Worm (Caenorhabditis elegans) whole organism, L1 larva: Measurements from ENCODE around the gene C18A11.1.

Source experiments
- C16A3.4 ChIP-seq: fragments of 150-350 bp; optimal IDR thresholded peaks from 2 replicates; lab custom pipeline; 2014; ENCODE audit warnings: missing biosample characterization, missing genetic modification characterization
- C34B4.2 ChIP-seq: sonication (generic microtip); optimal IDR thresholded peaks from 2 replicates; lab custom pipeline; 2017; ENCODE audit warnings: mild to moderate bottlenecking, missing genetic modification characterization, missing compliant biosample characterization
- F16B12.6 ChIP-seq: fragments of 150-350 bp; optimal IDR thresholded peaks from 2 replicates; lab custom pipeline; 2014; ENCODE audit warnings: missing biosample characterization, missing genetic modification characterization
- Y116A8C.19 ChIP-seq: sonication (generic microtip); optimal IDR thresholded peaks from 2 replicates; lab custom pipeline; 2016; ENCODE audit warnings: missing compliant biosample characterization, missing genetic modification characterization, borderline replicate concordance
- aha-1 ChIP-seq: fragments of 150-350 bp; optimal IDR thresholded peaks from 2 replicates; lab custom pipeline; 2014; ENCODE audit warnings: missing biosample characterization, missing genetic modification characterization
- ceh-63 ChIP-seq: fragments of 200-800 bp; sonication (Bioruptor generic); optimal IDR thresholded peaks from 2 replicates; lab custom pipeline; 2018; ENCODE audit warnings: mild to moderate bottlenecking, missing genetic modification characterization, missing compliant biosample characterization
- ceh-8 ChIP-seq: fragments of 200-800 bp; sonication (Bioruptor generic); optimal IDR thresholded peaks from 2 replicates; lab custom pipeline; 2018; ENCODE audit warnings: mild to moderate bottlenecking, missing genetic modification characterization, moderate library complexity, missing compliant biosample characterization
- ces-1 ChIP-seq: fragments of 150-350 bp; optimal IDR thresholded peaks from 2 replicates; lab custom pipeline; 2014; ENCODE audit warnings: missing biosample characterization, missing genetic modification reagents, missing genetic modification characterization
- dpl-1 ChIP-seq, 3 experiments: fragments of 150-350 bp in 2 of 3; sonication (generic microtip) in 1 of 3; optimal IDR thresholded peaks; 2 replicates each; lab custom pipeline; 2014 to 2017; ENCODE audit warnings: missing biosample characterization in 3 of 3, missing genetic modification characterization in 3 of 3, missing genetic modification reagents in 3 of 3
- efl-1 ChIP-seq, 4 experiments: fragments of 150-350 bp; optimal IDR thresholded peaks in 3 of 4; peaks in 1 of 4; 1 replicate in 1 of 4; 2 replicates in 3 of 4; lab custom pipeline; 2014; ENCODE audit warnings: missing biosample characterization in 2 of 4, missing genetic modification characterization in 2 of 4, missing genetic modification reagents in 2 of 4
- efl-3 ChIP-seq: fragments of 200-800 bp; sonication (Bioruptor generic); optimal IDR thresholded peaks from 2 replicates; lab custom pipeline; 2018; ENCODE audit warnings: mild to moderate bottlenecking, missing genetic modification characterization, missing compliant biosample characterization
- egl-13 ChIP-seq: sonication (generic microtip); optimal IDR thresholded peaks from 2 replicates; lab custom pipeline; 2016; ENCODE audit warnings: missing genotype, missing genetic modification reagents, missing genetic modification characterization, missing compliant biosample characterization
- egl-27 ChIP-seq, 2 experiments: fragments of 150-350 bp in 1 of 2; sonication (generic microtip); optimal IDR thresholded peaks; 3 replicates each; lab custom pipeline; 2017 to 2018; ENCODE audit warnings: missing biosample characterization in 2 of 2, missing genetic modification characterization in 2 of 2, missing genetic modification reagents in 2 of 2
- elt-2 ChIP-seq: sonication (generic microtip); optimal IDR thresholded peaks from 2 replicates; lab custom pipeline; 2016; ENCODE audit warnings: missing genetic modification characterization, mild to moderate bottlenecking, inconsistent platforms, missing compliant biosample characterization, missing genetic modification reagents
- elt-3 ChIP-seq, 6 experiments: fragments of 150-350 bp in 1 of 6; sonication (generic microtip); optimal IDR thresholded peaks; 2 replicates each; lab custom pipeline; 2017 to 2018; ENCODE audit warnings: missing biosample characterization in 6 of 6, missing genetic modification characterization in 6 of 6, inconsistent platforms in 1 of 6
- ets-5 ChIP-seq: fragments of 200-800 bp; sonication (Bioruptor generic); IDR thresholded peaks from 2 replicates; pipeline ENCODE4 v1.3.6; 2022; ENCODE audit warnings: missing genetic modification characterization, missing compliant biosample characterization
- fkh-10 ChIP-seq: sonication (generic microtip); optimal IDR thresholded peaks from 2 replicates; lab custom pipeline; 2017; ENCODE audit warnings: missing biosample characterization, missing genetic modification reagents, missing genetic modification characterization
- fkh-4 ChIP-seq: sonication (generic microtip); optimal IDR thresholded peaks from 2 replicates; lab custom pipeline; 2016; ENCODE audit warnings: missing compliant biosample characterization, missing genetic modification characterization, borderline replicate concordance
- grh-1 ChIP-seq: fragments of 200-800 bp; sonication (Bioruptor generic); IDR thresholded peaks from 2 replicates; pipeline ENCODE4 v1.3.6; 2022; ENCODE audit warnings: missing genetic modification reagents, missing genetic modification characterization, missing compliant biosample characterization
- hlh-17 ChIP-seq: fragments of 200-800 bp; sonication (Bioruptor generic); optimal IDR thresholded peaks from 2 replicates; lab custom pipeline; 2018; ENCODE audit warnings: missing genetic modification characterization, mild to moderate bottlenecking, missing compliant biosample characterization, moderate library complexity, borderline replicate concordance
- irx-1 ChIP-seq: sonication (generic microtip); optimal IDR thresholded peaks from 2 replicates; lab custom pipeline; 2016; ENCODE audit warnings: missing genetic modification characterization, missing compliant biosample characterization
- jun-1 ChIP-seq: fragments of 150-350 bp; optimal IDR thresholded peaks from 2 replicates; lab custom pipeline; 2014; ENCODE audit warnings: missing biosample characterization, missing genetic modification reagents, missing genetic modification characterization
- lin-13 ChIP-seq: fragments of 150-350 bp; optimal IDR thresholded peaks from 2 replicates; lab custom pipeline; 2014; ENCODE audit warnings: missing biosample characterization, missing genetic modification reagents, missing genetic modification characterization
- lin-14 ChIP-seq: fragments of 200-800 bp; sonication (Bioruptor generic); optimal IDR thresholded peaks from 2 replicates; lab custom pipeline; 2018; ENCODE audit warnings: mild to moderate bottlenecking, missing genetic modification characterization, moderate library complexity, missing compliant biosample characterization
- lin-35 ChIP-seq, 2 experiments: fragments of 150-350 bp; optimal IDR thresholded peaks; 2 replicates each; lab custom pipeline; 2014; ENCODE audit warnings: missing biosample characterization in 2 of 2, missing genetic modification characterization in 2 of 2, missing genetic modification reagents in 2 of 2
- lsy-2 ChIP-seq, 2 experiments: fragments of 150-350 bp; optimal IDR thresholded peaks; 2 replicates each; lab custom pipeline; 2014; ENCODE audit warnings: missing biosample characterization in 2 of 2, missing genetic modification characterization in 2 of 2
- mab-9 ChIP-seq: fragments of 200-800 bp; sonication (Bioruptor generic); IDR thresholded peaks from 2 replicates; pipeline ENCODE4 v1.3.6; 2022; ENCODE audit warnings: missing genetic modification reagents, missing genetic modification characterization, missing compliant biosample characterization
- mep-1 ChIP-seq: fragments of 150-350 bp; optimal IDR thresholded peaks from 2 replicates; lab custom pipeline; 2014; ENCODE audit warnings: missing biosample characterization, missing genetic modification characterization
- nhr-11 ChIP-seq: fragments of 150-350 bp; optimal IDR thresholded peaks from 2 replicates; lab custom pipeline; 2014; ENCODE audit warnings: missing biosample characterization, missing genetic modification characterization
- nhr-12 ChIP-seq: sonication (generic microtip); optimal IDR thresholded peaks from 2 replicates; lab custom pipeline; 2017; ENCODE audit warnings: missing biosample characterization, missing genetic modification characterization
- nhr-77 ChIP-seq: fragments of 150-350 bp; optimal IDR thresholded peaks from 2 replicates; lab custom pipeline; 2014; ENCODE audit warnings: missing biosample characterization, missing genetic modification characterization
- skn-1 ChIP-seq: fragments of 150-350 bp; optimal IDR thresholded peaks from 2 replicates; lab custom pipeline; 2014; ENCODE audit warnings: missing biosample characterization, missing genetic modification characterization
- snpc-4 ChIP-seq: fragments of 150-350 bp; optimal IDR thresholded peaks from 2 replicates; lab custom pipeline; 2014; ENCODE audit warnings: missing biosample characterization, missing genetic modification characterization
- sox-4 ChIP-seq: sonication (generic microtip); optimal IDR thresholded peaks from 2 replicates; lab custom pipeline; 2016; ENCODE audit warnings: missing genetic modification characterization, missing compliant biosample characterization
- sup-37 ChIP-seq: fragments of 200-800 bp; sonication (Bioruptor generic); optimal IDR thresholded peaks from 2 replicates; lab custom pipeline; 2018; ENCODE audit warnings: mild to moderate bottlenecking, missing genetic modification characterization, missing compliant biosample characterization
- tlp-1 ChIP-seq: fragments of 150-350 bp; optimal IDR thresholded peaks from 2 replicates; lab custom pipeline; 2014; ENCODE audit warnings: missing biosample characterization, missing genetic modification characterization
- unc-86 ChIP-seq: sonication (generic microtip); optimal IDR thresholded peaks from 2 replicates; lab custom pipeline; 2016; ENCODE audit warnings: missing genetic modification characterization, missing compliant biosample characterization
- vab-15 ChIP-seq: sonication (generic microtip); optimal IDR thresholded peaks from 2 replicates; lab custom pipeline; 2017; ENCODE audit warnings: missing genotype, mild to moderate bottlenecking, missing genetic modification characterization, missing compliant biosample characterization
- xbp-1 ChIP-seq: sonication (generic microtip); optimal IDR thresholded peaks from 2 replicates; lab custom pipeline; 2016; ENCODE audit warnings: missing genetic modification characterization, missing compliant biosample characterization
- zag-1 ChIP-seq: fragments of 150-350 bp; optimal IDR thresholded peaks from 2 replicates; lab custom pipeline; 2014; ENCODE audit warnings: missing biosample characterization, missing genetic modification characterization
- zip-4 ChIP-seq: fragments of 200-800 bp; sonication (Bioruptor generic); optimal IDR thresholded peaks from 2 replicates; lab custom pipeline; 2018; ENCODE audit warnings: mild to moderate bottlenecking, missing genetic modification characterization, moderate library complexity, missing compliant biosample characterization
- ztf-11 ChIP-seq, 2 experiments: sonication (generic microtip); optimal IDR thresholded peaks; 2 replicates each; lab custom pipeline; 2016 to 2017; ENCODE audit warnings: missing genetic modification characterization in 2 of 2, missing biosample characterization in 1 of 2, missing compliant biosample characterization in 1 of 2
- ztf-4 ChIP-seq: fragments of 150-350 bp; optimal IDR thresholded peaks from 2 replicates; lab custom pipeline; 2014; ENCODE audit warnings: missing biosample characterization, missing genetic modification characterization

The C18A11.1 gene

DNA sequence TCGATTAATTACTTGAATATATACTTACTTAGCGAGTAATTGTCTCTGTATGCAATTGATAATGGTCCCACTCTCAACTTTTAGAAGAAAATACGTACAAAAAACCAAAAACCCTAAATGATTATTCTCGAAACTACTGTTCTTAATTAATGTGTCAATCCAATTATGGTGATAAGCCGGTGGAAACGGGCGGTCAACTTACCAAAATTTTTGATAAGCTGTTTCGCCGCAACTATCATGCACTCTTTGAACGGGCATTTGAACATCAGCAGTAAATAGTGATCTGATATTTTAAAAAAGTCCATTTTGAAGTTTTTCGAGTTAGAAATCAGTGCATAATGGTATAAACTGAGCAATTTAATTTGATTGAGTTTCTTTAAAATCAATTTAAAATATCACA lies 9.2 kb downstream of the C18A11.1 start:
- TF ChIP-seq lin-35 (GFP tag; optimal IDR thresholded peaks at IDR 0.05; lab: Kevin White, UChicago), result no peak
- no peak for TF ChIP-seq aha-1 (tag; lab: Kevin White, UChicago)
- TF ChIP-seq mep-1 (tag; lab: Kevin White, UChicago), result no peak
- no peak for TF ChIP-seq snpc-4 (tag; lab: Kevin White, UChicago)
- no peak for TF ChIP-seq egl-27 (tag; optimal IDR thresholded peaks at IDR 0.05; lab: Kevin White, UChicago)

DNA sequence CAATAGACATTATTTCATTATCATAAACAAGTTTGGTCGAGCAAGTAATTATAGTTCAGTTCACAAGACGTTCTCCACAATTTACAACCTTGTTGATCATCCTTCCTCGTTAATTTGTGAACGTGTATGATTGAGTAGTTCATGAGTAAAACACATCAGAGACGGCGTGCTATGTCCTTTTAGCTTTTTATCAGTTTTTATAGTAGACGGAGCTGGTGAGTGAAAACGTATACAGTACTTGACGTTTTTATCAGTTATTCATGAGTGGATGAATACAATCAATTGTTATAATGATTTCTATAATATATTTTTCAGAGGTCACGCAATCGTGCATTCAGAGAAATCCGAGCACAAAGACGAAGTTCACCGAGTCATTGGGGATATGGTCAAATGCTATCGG lies 9.8 kb downstream of the C18A11.1 start:
- TF ChIP-seq C34B4.2 (tag; lab: Kevin White, UChicago) (no peak), unc-86 (tag; lab: Kevin White, UChicago) (no peak), fkh-4 (tag; lab: Kevin White, UChicago) (no peak), elt-2 (tag; lab: Kevin White, UChicago) (no peak), grh-1 (GFP tag; lab: Robert Waterston, UW) (no peak)

DNA sequence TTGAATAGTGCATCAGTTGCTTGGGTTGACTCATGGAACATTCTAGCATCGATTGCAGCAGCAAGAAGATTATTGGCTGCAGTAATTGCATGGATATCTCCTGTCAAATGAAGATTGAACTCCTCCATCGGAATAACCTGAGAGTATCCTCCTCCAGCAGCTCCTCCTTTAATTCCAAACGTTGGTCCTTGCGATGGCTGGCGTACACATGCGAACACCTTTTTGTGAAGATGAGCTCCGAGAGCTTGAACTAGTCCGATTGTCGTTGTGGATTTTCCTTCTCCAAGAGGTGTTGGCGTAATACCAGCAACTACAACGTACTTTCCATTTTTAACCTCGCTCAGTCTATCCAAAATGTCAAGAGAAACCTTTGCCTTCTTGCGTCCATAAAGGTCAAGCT lies 13.6 kb downstream of the C18A11.1 start:
- TF ChIP-seq unc-86 (tag; lab: Kevin White, UChicago) (no peak), lin-14 (GFP tag; lab: Kevin White, UChicago) (no peak), sup-37 (GFP tag; lab: Kevin White, UChicago) (no peak), ztf-4 (no peak), nhr-12 (tag; lab: Kevin White, UChicago) (no peak), zip-4 (GFP tag; lab: Kevin White, UChicago) (no peak)

DNA sequence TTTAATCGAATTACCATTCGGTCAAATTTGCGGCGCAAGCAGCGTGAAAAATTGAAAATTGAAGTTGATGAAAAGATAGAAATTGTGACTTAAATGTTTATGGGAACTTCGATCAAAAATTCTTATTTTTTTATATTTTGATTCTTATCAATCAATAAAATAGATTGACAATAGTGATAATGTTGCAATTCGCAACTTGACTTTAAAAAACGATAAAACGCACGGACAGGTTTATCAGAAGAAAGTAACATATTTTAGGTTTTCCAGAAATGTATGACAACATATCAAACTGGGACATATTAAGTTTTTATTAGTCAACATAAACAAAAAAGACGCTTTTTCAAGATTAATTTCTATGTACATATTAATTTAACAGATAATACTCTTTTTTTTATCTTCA lies 14.2 kb downstream of the C18A11.1 start:
- peak; percentile 21 for TF ChIP-seq ceh-8
- peak; percentile 28 for TF ChIP-seq elt-2 (tag; lab: Kevin White, UChicago)
- peak; percentile 2 for TF ChIP-seq egl-13 (tag; lab: Kevin White, UChicago)
- TF ChIP-seq mep-1 (tag; lab: Kevin White, UChicago), result no peak
- TF ChIP-seq elt-3 (tag; optimal IDR thresholded peaks at IDR 0.05; lab: Kevin White, UChicago), result no peak
- TF ChIP-seq, all 84 proteins: peak for 3

DNA sequence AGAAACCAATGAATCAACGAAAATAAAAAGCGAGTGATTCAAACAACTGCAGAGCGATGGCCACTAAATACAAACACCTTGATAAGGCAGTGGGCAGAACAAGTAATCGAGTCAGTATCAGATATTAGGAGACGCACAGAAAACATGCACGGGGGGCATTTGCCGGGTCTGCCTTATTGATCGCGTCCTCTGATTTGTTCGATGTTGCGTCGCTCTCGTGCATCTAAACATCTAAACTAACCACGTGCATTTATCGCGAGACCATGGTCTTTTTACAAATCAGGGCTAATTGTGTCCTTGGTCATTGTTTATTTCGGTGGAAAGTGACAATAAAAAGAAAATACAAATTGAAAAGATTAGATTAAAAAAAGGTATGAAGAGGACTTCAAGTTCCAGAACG lies 14.8 kb downstream of the C18A11.1 start, which contains the start of gene K07E3.4:
Gene K07E3.4, minus strand, starts transcription at position 100 of the 400 bp plus-strand sequence.
- TF ChIP-seq zag-1 (tag; lab: Kevin White, UChicago) (no peak), grh-1 (GFP tag; lab: Robert Waterston, UW) (peak; percentile 57), aha-1 (tag; lab: Kevin White, UChicago) (no peak), efl-1 (optimal IDR thresholded peaks at IDR 0.05; lab: Kevin White, UChicago) (no peak), efl-1 (GFP tag; optimal IDR thresholded peaks at IDR 0.05 in 1 of 2; lab: Kevin White, UChicago) (peak in 1 of 2 experiments; percentile 58), nhr-77 (no peak), skn-1 (tag; lab: Kevin White, UChicago) (no peak), C16A3.4 (tag; lab: Kevin White, UChicago) (peak; percentile 24), ztf-11 (tag; optimal IDR thresholded peaks at IDR 0.05; lab: Kevin White, UChicago) (no peak), nhr-11 (no peak), fkh-10 (GFP tag; lab: Kevin White, UChicago) (no peak), ets-5 (GFP tag; lab: Robert Waterston, UW) (no peak), ces-1 (GFP tag; lab: Kevin White, UChicago) (no peak), mep-1 (tag; lab: Kevin White, UChicago) (peak; percentile 67), F16B12.6 (tag; lab: Kevin White, UChicago) (no peak), lin-35 (GFP tag; optimal IDR thresholded peaks at IDR 0.05; lab: Kevin White, UChicago) (peak; percentile 10 to 76), efl-3 (no peak), mab-9 (GFP tag; lab: Robert Waterston, UW) (no peak), vab-15 (no peak), egl-27 (tag; optimal IDR thresholded peaks at IDR 0.05; lab: Kevin White, UChicago) (no peak), jun-1 (tag; lab: Kevin White, UChicago) (peak; percentile 52), lsy-2 (tag; optimal IDR thresholded peaks at IDR 0.05; lab: Kevin White, UChicago) (peak; percentile 29 to 40), sox-4 (tag; lab: Kevin White, UChicago) (no peak), lin-13 (GFP tag; lab: Kevin White, UChicago) (peak; percentile 37), tlp-1 (tag; lab: Kevin White, UChicago) (no peak), dpl-1 (GFP tag; optimal IDR thresholded peaks at IDR 0.05; lab: Kevin White, UChicago) (no peak), Y116A8C.19 (tag; lab: Kevin White, UChicago) (no peak), xbp-1 (tag; lab: Kevin White, UChicago) (peak; percentile 31), sup-37 (GFP tag; lab: Kevin White, UChicago) (no peak), irx-1 (tag; lab: Kevin White, UChicago) (peak; percentile 38), ceh-63 (no peak), hlh-17 (GFP tag; lab: Kevin White, UChicago) (no peak)
